Fruit fly (Drosophila melanogaster) whole organism, wandering third instar larva: ENCODE data around the gene SmydA-8.

Source experiments
- Mio ChIP-seq: sonication (Bioruptor generic); optimal IDR thresholded peaks from 2 replicates; lab custom pipeline; 2016; ENCODE audit warnings: missing biosample characterization, missing genetic modification characterization
- brk ChIP-seq: fragments of 200-800 bp; sonication (Bioruptor generic); optimal IDR thresholded peaks from 2 replicates; lab custom pipeline; 2016; ENCODE audit warnings: missing biosample characterization, mild to moderate bottlenecking, missing genetic modification characterization
- foxo ChIP-seq, 2 experiments: fragments of 200-800 bp; sonication (Bioruptor generic); optimal IDR thresholded peaks; 2 replicates in 1 of 2; 3 replicates in 1 of 2; lab custom pipeline; 2016 to 2017; ENCODE audit warnings: missing biosample characterization in 2 of 2, missing genetic modification characterization in 2 of 2
- rgr ChIP-seq: fragments of 200-800 bp; sonication (Bioruptor generic); optimal IDR thresholded peaks from 3 replicates; lab custom pipeline; 2016; ENCODE audit warnings: missing biosample characterization, mild to moderate bottlenecking, missing genetic modification characterization
- sage ChIP-seq: fragments of 200-800 bp; sonication (Bioruptor generic); optimal IDR thresholded peaks from 2 replicates; lab custom pipeline; 2016; ENCODE audit warnings: missing biosample characterization, mild to moderate bottlenecking, missing genetic modification characterization

DNA sequence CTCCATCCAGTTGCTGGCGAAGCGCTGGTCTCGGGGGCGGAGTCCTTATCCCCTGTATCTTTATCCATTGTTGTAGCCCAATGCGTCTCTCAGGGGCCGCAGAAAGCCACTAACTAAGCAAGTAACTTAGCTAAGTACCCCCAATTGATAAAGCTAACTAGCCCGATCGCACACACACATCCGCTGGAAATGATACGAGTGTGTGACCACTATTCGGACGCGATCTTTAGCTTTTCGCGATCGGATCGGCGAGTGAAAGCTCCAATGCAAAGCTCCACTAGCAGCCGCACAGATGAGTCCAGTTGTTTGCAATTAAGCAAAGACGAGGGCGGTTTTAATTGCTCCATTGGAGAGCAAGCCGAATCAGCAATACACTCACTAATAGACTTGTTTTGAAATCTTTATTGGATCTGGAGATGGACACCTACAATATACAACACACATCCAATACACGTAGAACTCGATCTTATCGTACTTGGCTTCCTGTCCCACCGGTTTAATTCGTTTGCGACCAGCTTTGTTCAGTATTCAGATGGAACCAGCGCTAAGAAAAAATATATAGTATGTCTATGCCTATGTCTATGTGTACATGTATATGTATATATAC, 40.5 kb upstream of the SmydA-8 start, which contains the start of gene CG3091:
- TF ChIP-seq rgr (GFP tag; lab: Kevin White, UChicago), result no peak
- no peak for TF ChIP-seq foxo (GFP tag; optimal IDR thresholded peaks at IDR 0.05; lab: Kevin White, UChicago)
- no peak for TF ChIP-seq Mio (GFP tag; lab: Kevin White, UChicago)
- no peak for TF ChIP-seq sage
- no peak for TF ChIP-seq brk (GFP tag; lab: Kevin White, UChicago)
